Worm (Caenorhabditis elegans) whole organism, midembryonic: ENCODE results near the gene nhr-34.

Experiments used
- T22C8.4 ChIP-seq: fragments of 200-800 bp; sonication (Bioruptor generic); IDR thresholded peaks from 2 replicates; pipeline ENCODE4 v1.3.6; 2022; ENCODE audit warnings: missing genetic modification characterization, missing compliant biosample characterization
- cog-1 ChIP-seq: sonication (generic microtip); optimal IDR thresholded peaks from 2 replicates; lab custom pipeline; 2016; ENCODE audit warnings: missing genetic modification characterization, missing compliant biosample characterization
- flt-1 ChIP-seq: fragments of 200-800 bp; sonication (Bioruptor generic); IDR thresholded peaks from 2 replicates; pipeline ENCODE4 v1.3.6; 2022; ENCODE audit warnings: missing genetic modification characterization, missing compliant biosample characterization
- med-1 ChIP-seq: sonication (generic microtip); optimal IDR thresholded peaks from 2 replicates; lab custom pipeline; 2017; ENCODE audit warnings: missing genetic modification characterization, mild to moderate bottlenecking, missing compliant biosample characterization, antibody characterized with exemption, missing genetic modification reagents; ENCODE audit not compliant: insufficient read depth
- ref-1 ChIP-seq: fragments of 200-800 bp; sonication (Bioruptor generic); conservative IDR thresholded peaks from 2 replicates; pipeline ENCODE4 v1.3.6; 2022; ENCODE audit warnings: missing genetic modification reagents, missing genetic modification characterization, missing compliant biosample characterization
- tab-1 ChIP-seq: fragments of 200-800 bp; sonication (Bioruptor generic); IDR thresholded peaks from 2 replicates; pipeline ENCODE4 v1.3.6; 2022; ENCODE audit warnings: missing genetic modification characterization, missing compliant biosample characterization
- ztf-23 ChIP-seq: fragments of 200-800 bp; sonication (Bioruptor generic); IDR thresholded peaks from 2 replicates; pipeline ENCODE4 v1.3.6; 2022; ENCODE audit warnings: missing genetic modification reagents, missing genetic modification characterization, missing compliant biosample characterization
- ztf-29 ChIP-seq: fragments of 200-800 bp; sonication (Bioruptor generic); IDR thresholded peaks from 2 replicates; pipeline ENCODE4 v1.3.6; 2022; ENCODE audit warnings: missing genetic modification reagents, missing genetic modification characterization, missing compliant biosample characterization

DNA sequence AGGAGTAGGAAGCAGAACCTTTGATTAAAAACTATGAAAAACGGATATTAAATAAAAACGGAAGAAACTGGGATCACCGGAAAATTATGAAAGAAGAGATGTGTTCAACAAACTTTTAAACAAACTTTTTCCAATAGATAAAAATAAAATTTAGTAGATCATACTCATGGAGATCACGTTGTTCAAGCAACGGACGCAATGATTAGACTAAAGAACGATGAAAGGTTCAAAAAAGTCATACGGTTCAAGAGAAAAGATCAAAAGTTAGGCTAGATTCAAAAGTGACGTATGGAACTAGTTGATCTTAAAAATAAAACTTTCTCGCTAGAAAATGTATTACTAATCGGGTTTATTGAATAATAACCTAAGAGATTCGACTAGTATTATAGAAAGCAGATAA, 43.4 kb downstream of the nhr-34 start:
- TF ChIP-seq med-1 (GFP tag; lab: Kevin White, UChicago) (no peak), tab-1 (GFP tag; lab: Robert Waterston, UW) (no peak), cog-1 (tag; lab: Kevin White, UChicago) (no peak), ref-1 (GFP tag; lab: Robert Waterston, UW) (no peak), flt-1 (no peak), ztf-23 (no peak), ztf-29 (GFP tag; lab: Robert Waterston, UW) (no peak), T22C8.4 (GFP tag; lab: Robert Waterston, UW) (no peak)
